Worm (Caenorhabditis elegans) whole organism, midembryonic: ENCODE measurements around the gene Y62H9A.16.
"Not testable (repeated sequence)": the region's sequence is repeated elsewhere in the genome, so short reads cannot be mapped to it uniquely, and the experiment has no call there.

ENCODE experiments used
- T22C8.4 ChIP-seq: fragments of 200-800 bp; sonication (Bioruptor generic); IDR thresholded peaks from 2 replicates; pipeline ENCODE4 v1.3.6; 2022; ENCODE audit warnings: missing genetic modification characterization, missing compliant biosample characterization
- cog-1 ChIP-seq: sonication (generic microtip); optimal IDR thresholded peaks from 2 replicates; lab custom pipeline; 2016; ENCODE audit warnings: missing genetic modification characterization, missing compliant biosample characterization
- flt-1 ChIP-seq: fragments of 200-800 bp; sonication (Bioruptor generic); IDR thresholded peaks from 2 replicates; pipeline ENCODE4 v1.3.6; 2022; ENCODE audit warnings: missing genetic modification characterization, missing compliant biosample characterization
- klf-2 ChIP-seq: fragments of 200-800 bp; sonication (Bioruptor generic); conservative IDR thresholded peaks from 2 replicates; pipeline ENCODE4 v1.3.6; 2022; ENCODE audit warnings: missing genetic modification reagents, missing genetic modification characterization, missing compliant biosample characterization
- med-1 ChIP-seq: sonication (generic microtip); optimal IDR thresholded peaks from 2 replicates; lab custom pipeline; 2017; ENCODE audit warnings: missing genetic modification characterization, mild to moderate bottlenecking, missing compliant biosample characterization, antibody characterized with exemption, missing genetic modification reagents; ENCODE audit not compliant: insufficient read depth
- ref-1 ChIP-seq: fragments of 200-800 bp; sonication (Bioruptor generic); conservative IDR thresholded peaks from 2 replicates; pipeline ENCODE4 v1.3.6; 2022; ENCODE audit warnings: missing genetic modification reagents, missing genetic modification characterization, missing compliant biosample characterization
- tab-1 ChIP-seq: fragments of 200-800 bp; sonication (Bioruptor generic); IDR thresholded peaks from 2 replicates; pipeline ENCODE4 v1.3.6; 2022; ENCODE audit warnings: missing genetic modification characterization, missing compliant biosample characterization
- ztf-23 ChIP-seq: fragments of 200-800 bp; sonication (Bioruptor generic); IDR thresholded peaks from 2 replicates; pipeline ENCODE4 v1.3.6; 2022; ENCODE audit warnings: missing genetic modification reagents, missing genetic modification characterization, missing compliant biosample characterization
- ztf-29 ChIP-seq: fragments of 200-800 bp; sonication (Bioruptor generic); IDR thresholded peaks from 2 replicates; pipeline ENCODE4 v1.3.6; 2022; ENCODE audit warnings: missing genetic modification reagents, missing genetic modification characterization, missing compliant biosample characterization

Gene Y62H9A.16

DNA sequence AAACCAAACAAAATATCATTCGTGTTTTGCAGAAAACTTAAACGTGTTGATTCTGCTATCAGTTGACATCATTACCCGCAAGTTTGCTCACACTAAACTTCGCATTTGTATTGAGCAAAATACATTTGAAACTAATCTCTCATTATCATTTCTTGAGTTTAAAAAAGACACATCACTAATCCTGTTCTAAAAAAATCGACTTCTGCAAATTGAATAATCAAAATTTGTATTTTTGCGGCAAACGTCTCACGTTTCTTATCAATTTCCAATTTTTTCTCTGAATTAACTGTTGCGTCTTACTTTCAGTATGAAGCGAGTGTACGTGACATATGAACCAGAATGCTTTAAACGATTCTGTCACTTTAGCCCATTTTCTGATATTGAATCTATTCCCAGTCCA is 41.7 kb downstream of the Y62H9A.16 start, which contains the start of gene C49F5.8:
C49F5.8 (plus strand) TSS at position 301 of the 400 bp plus-strand sequence.
- TF ChIP-seq ref-1 (GFP tag; lab: Robert Waterston, UW) (no peak), klf-2 (GFP tag; lab: Robert Waterston, UW) (no peak), T22C8.4 (GFP tag; lab: Robert Waterston, UW) (no peak), ztf-29 (GFP tag; lab: Robert Waterston, UW) (no peak), ztf-23 (GFP tag; lab: Robert Waterston, UW) (no peak), med-1 (no peak), tab-1 (no peak), cog-1 (tag; lab: Kevin White, UChicago) (no peak), flt-1 (GFP tag; lab: Robert Waterston, UW) (no peak)

DNA sequence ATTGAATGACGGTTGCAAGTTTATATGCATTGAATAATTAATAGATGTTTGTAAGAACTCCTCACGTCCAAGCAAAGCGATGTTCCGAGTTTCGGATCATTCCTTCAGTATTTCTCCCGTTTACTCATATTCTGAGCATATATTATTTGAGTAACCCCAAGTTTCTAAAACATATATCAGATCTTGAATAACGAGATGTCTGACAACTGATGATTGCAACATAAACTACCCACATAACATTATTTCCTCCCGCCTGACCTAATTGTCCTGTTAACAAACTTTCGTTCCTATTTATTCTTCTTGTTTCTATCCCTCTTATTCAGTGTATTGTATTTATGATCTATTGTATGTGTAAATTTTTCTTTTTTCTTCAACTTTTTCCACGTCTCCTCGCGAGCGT is 43.0 kb downstream of the Y62H9A.16 start, which contains the start of gene C49F5.13:
C49F5.13 (plus strand) TSS at position 301 of the 400 bp plus-strand sequence.
- TF ChIP-seq ztf-29 (GFP tag; lab: Robert Waterston, UW); flt-1 (GFP tag; lab: Robert Waterston, UW); med-1: not testable (repeated sequence)

DNA sequence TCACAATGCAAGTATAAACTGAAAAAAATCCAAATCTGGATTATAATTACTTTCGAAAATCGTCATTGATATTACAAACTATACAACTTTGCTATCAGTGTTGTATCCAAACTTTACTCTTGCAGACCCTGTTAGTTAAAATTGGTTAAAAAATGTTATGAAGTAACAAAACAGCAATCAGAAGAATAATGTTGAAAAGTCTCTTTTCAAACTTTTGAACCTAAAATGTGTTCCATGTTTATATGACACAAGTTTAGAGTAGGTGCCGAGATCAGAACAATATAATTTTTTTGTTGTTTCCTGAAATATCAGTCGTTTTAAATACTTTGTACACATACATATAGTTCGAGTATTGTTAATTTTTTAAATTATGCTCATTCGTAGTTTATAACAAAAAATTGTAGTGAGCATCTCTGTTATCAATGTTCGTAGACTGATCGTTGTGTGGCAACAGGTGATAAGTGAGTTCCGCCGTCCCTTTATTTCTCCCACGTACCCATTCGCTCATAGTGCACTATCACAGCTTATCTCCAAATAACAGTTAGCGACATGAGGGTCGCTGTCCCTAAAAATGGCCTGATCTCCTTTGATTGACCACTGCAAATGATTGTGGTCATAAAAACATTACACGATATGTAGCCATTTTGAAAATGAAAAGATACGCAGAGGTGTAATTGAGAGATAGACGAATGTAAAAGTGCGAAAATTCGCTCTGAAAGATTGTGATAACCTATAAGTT is 44.1 kb downstream of the Y62H9A.16 start:
- TF ChIP-seq flt-1 (GFP tag; lab: Robert Waterston, UW) (no peak), klf-2 (GFP tag; lab: Robert Waterston, UW) (no peak), tab-1 (no peak), cog-1 (tag; lab: Kevin White, UChicago) (no peak), ztf-29 (GFP tag; lab: Robert Waterston, UW) (no peak)

DNA sequence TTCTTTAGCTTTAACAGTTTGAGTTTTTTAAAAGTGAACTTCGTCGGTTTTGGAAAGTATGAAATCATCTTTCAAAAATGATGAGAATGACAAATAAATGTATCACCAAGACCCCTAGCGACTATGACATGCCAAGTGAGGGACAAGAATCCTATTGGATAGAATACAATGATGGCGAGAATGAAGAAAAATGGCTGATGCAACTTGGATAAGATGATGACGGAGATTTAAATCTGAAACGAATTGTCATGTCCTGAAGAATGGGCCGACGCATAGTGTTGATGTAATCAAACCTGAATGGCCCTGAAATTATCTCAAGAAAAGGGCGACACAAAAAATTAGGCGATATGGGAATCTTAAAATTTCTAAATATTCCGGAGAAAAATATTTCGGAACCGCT is 45.6 kb downstream of the Y62H9A.16 start:
- no peak for TF ChIP-seq med-1
- no peak for TF ChIP-seq ztf-23 (GFP tag; lab: Robert Waterston, UW)
- TF ChIP-seq T22C8.4 (GFP tag; lab: Robert Waterston, UW): no peak
- TF ChIP-seq ztf-29 (GFP tag; lab: Robert Waterston, UW): no peak
- TF ChIP-seq ref-1 (GFP tag; lab: Robert Waterston, UW): no peak
- no peak for TF ChIP-seq klf-2 (GFP tag; lab: Robert Waterston, UW)
- TF ChIP-seq cog-1 (tag; lab: Kevin White, UChicago): no peak
- no peak for TF ChIP-seq flt-1 (GFP tag; lab: Robert Waterston, UW)
- TF ChIP-seq tab-1: no peak

DNA sequence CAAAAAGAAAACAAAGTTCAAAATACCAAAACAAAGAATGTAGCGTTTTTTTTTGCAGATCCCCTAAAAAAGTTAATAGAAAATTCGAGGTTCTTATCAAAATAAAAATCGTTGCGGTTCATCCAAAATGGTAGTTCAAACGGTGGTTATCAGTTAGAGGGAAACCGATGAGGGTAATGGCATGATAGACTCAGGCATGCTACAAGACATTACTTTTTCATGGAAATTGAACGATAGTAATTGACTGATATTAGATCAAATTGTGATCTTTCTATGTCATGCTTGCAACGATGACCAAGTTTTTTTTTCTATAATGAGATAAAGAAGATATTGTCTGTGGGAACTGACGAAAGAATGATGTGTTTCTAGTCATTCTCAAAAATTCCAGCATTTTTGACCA is 46.5 kb downstream of the Y62H9A.16 start:
- TF ChIP-seq med-1 (no peak), T22C8.4 (GFP tag; lab: Robert Waterston, UW) (no peak), flt-1 (GFP tag; lab: Robert Waterston, UW) (no peak)

DNA sequence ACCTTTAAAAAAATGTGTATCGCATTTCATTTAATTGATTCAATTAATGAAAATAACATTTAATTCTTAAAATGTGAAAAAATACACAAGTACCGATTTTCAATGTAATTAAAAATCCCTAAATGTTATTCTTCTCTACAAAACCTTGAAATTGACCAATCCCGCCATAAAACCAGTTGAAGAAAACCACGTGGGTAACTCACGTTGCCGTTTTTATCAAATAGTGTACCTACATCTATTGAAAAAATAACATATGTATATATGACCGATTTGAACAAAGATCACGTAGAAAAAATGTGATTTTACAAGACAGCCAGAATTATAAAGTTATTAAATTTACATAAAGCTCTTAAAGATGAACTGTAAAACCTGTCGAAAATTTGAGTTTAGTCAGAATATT is 47.1 kb downstream of the Y62H9A.16 start:
- TF ChIP-seq tab-1 (no peak), klf-2 (GFP tag; lab: Robert Waterston, UW) (no peak), cog-1 (tag; lab: Kevin White, UChicago) (no peak), ztf-23 (GFP tag; lab: Robert Waterston, UW) (no peak)

DNA sequence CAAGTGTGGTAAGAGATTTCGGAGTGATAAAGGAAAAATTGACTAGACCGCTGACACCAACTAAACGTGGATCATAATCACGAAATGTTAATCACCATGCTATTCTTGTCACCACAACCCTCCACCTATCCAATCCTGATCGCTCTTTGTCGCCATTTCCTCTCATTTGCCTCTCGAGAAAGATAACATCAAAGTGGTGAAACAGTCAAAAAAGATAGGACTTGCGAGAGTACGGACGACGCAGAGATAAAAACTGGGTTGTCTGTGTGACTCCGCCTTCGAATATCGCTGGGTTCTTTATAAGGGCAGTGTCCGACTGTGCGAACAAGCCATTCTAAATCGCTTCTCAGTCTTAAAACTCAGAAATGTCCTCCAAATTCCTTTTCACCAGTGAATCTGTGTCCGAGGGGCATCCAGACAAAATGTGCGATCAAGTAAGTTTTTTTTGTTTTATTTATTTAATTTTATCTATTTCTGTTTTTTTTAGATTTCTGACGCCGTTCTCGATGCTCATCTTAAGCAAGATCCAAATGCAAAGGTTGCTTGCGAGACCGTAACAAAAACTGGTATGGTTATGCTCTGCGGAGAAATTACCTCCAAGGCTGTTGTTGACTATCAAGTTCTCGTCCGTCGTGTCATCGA is 47.7 kb downstream of the Y62H9A.16 start, which contains the start of gene sams-1:
sams-1 (plus strand) TSS at position 300 of the 642 bp plus-strand sequence.
- no peak for TF ChIP-seq ztf-23 (GFP tag; lab: Robert Waterston, UW)
- TF ChIP-seq klf-2 (GFP tag; lab: Robert Waterston, UW): no peak
- TF ChIP-seq cog-1 (tag; lab: Kevin White, UChicago): no peak
- TF ChIP-seq T22C8.4 (GFP tag; lab: Robert Waterston, UW): no peak
- no peak for TF ChIP-seq ref-1 (GFP tag; lab: Robert Waterston, UW)
- no peak for TF ChIP-seq flt-1 (GFP tag; lab: Robert Waterston, UW)
- no peak for TF ChIP-seq tab-1
- no peak for TF ChIP-seq med-1
- no peak for TF ChIP-seq ztf-29 (GFP tag; lab: Robert Waterston, UW)

DNA sequence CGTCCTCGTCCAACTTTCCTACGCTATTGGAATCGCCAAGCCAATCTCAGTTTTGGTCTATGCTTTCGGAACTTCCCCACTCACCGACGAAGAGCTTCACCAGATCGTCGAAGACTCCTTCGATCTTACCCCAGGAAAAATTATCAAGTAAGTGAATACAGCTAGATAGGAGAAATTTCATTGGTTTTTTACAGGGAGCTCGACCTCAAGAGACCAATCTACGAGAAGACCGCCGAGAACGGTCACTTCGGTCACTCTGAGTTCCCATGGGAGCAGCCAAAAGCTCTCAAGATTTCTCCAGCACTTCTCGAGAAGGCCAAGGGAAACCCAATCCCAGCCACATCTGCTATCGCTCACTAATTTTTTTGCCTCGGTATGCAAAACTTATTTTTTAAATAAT is 48.9 kb downstream of the Y62H9A.16 start:
- TF ChIP-seq med-1: no peak
- TF ChIP-seq ztf-29 (GFP tag; lab: Robert Waterston, UW): no peak
- TF ChIP-seq flt-1 (GFP tag; lab: Robert Waterston, UW): no peak
- TF ChIP-seq ztf-23 (GFP tag; lab: Robert Waterston, UW): no peak
- no peak for TF ChIP-seq T22C8.4 (GFP tag; lab: Robert Waterston, UW)
- no peak for TF ChIP-seq ref-1 (GFP tag; lab: Robert Waterston, UW)

DNA sequence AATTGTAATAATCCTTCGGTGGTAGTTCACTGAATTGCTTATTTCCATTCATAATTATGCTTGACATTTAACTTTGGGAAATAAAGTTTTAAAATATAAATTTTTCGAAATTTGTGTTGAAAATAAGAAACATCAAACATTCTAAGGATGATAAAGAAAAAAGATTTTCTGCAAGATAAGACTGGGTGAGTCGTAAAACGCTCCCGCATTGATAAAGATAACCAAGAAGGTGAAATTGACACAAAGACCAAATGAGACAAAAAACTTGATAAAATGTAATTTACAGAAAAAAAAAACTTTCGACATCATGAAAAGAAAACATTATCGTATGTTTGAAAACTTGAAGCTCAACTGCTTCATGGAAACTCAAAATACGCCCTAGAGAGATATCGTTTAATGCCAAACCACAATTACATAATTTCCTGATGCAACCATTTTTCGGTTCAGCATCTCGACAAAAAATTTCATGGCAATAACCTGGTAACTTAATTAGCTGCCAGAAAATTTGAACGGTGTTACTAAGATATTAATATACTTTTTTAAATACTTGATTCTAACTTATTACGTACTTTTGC is 50.0 kb downstream of the Y62H9A.16 start:
- TF ChIP-seq ztf-29 (GFP tag; lab: Robert Waterston, UW) (no peak), flt-1 (GFP tag; lab: Robert Waterston, UW) (no peak), med-1 (no peak), tab-1 (no peak), T22C8.4 (GFP tag; lab: Robert Waterston, UW) (no peak), klf-2 (GFP tag; lab: Robert Waterston, UW) (no peak), cog-1 (tag; lab: Kevin White, UChicago) (no peak), ztf-23 (GFP tag; lab: Robert Waterston, UW) (no peak), ref-1 (GFP tag; lab: Robert Waterston, UW) (no peak)
